Worm (Caenorhabditis elegans): Measurements from ENCODE around the gene rbg-1.

DNA sequence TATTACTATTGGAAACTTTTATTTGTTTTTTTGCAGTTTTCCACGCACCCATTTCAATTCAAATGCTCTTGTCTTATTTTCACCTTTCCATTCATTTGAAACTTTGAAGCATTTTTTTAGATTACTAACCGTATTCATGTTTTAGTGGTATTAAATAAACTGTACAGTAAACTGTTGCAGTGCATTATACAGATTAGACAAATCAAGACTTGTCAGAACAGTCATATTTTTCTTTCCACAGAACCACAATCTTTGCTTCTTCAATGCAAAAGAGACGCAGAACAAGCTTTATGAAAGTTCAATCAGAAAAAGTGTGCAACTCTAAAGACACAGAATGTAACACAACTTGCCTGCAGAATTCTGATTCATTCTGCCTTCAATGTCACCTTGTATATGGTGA, 17.6 kb upstream of the rbg-1 start, which contains the start of gene F45B8.5:
- TF ChIP-seq nhr-10 (tag; optimal IDR thresholded peaks at IDR 0.05) (no peak), Y55F3AM.14 (GFP tag; optimal IDR thresholded peaks at IDR 0.05) (no peak), elt-3 (tag; optimal IDR thresholded peaks at IDR 0.05) (no peak), unc-62 (GFP tag; optimal IDR thresholded peaks at IDR 0.05) (no peak), skn-1 (tag; optimal IDR thresholded peaks at IDR 0.05) (no peak), ceh-82 (tag; optimal IDR thresholded peaks at IDR 0.05) (no peak), lin-13 (GFP tag; optimal IDR thresholded peaks at IDR 0.05) (no peak), lin-11 (tag; optimal IDR thresholded peaks at IDR 0.05) (no peak), mab-5 (tag; optimal IDR thresholded peaks at IDR 0.05) (no peak)

Measured in whole organism, L2 larva.